Fruit fly (Drosophila melanogaster) whole organism, adult: ENCODE measurements around the gene Baldspot.

Source experiments
- CG11617 ChIP-seq: fragments of 200-800 bp; sonication (Bioruptor generic); optimal IDR thresholded peaks from 2 replicates; lab custom pipeline; 2017; ENCODE audit warnings: mild to moderate bottlenecking, missing biosample characterization, missing genetic modification reagents, missing genetic modification characterization
- CG12768 ChIP-seq: fragments of 200-800 bp; sonication (Bioruptor generic); optimal IDR thresholded peaks from 2 replicates; lab custom pipeline; 2017; ENCODE audit warnings: missing biosample characterization, missing genetic modification characterization, mild to moderate bottlenecking, moderate library complexity, missing genetic modification reagents
- CG14711 ChIP-seq: fragments of 200-800 bp; sonication (Bioruptor generic); optimal IDR thresholded peaks from 2 replicates; lab custom pipeline; 2018; ENCODE audit warnings: missing biosample characterization, mild to moderate bottlenecking, missing genetic modification characterization, moderate library complexity
- CG1620 ChIP-seq: fragments of 200-800 bp; sonication (Bioruptor generic); optimal IDR thresholded peaks from 2 replicates; lab custom pipeline; 2016; ENCODE audit warnings: missing biosample characterization, missing genetic modification characterization
- CG33017 ChIP-seq: fragments of 200-800 bp; sonication (Bioruptor generic); optimal IDR thresholded peaks from 2 replicates; lab custom pipeline; 2018; ENCODE audit warnings: missing biosample characterization, mild to moderate bottlenecking, missing genetic modification characterization, moderate library complexity
- CG5204 ChIP-seq: fragments of 200-800 bp; sonication (Bioruptor generic); optimal IDR thresholded peaks from 2 replicates; lab custom pipeline; 2016; ENCODE audit warnings: missing biosample characterization, missing genetic modification characterization
- CG7045 ChIP-seq: fragments of 200-800 bp; sonication (Bioruptor generic); optimal IDR thresholded peaks from 2 replicates; lab custom pipeline; 2017; ENCODE audit warnings: missing biosample characterization, mild to moderate bottlenecking, missing genetic modification characterization
- CG7101 ChIP-seq: fragments of 200-800 bp; sonication (Bioruptor generic); optimal IDR thresholded peaks from 2 replicates; lab custom pipeline; 2018; ENCODE audit warnings: missing biosample characterization, mild to moderate bottlenecking, missing genetic modification characterization, moderate library complexity
- Clk ChIP-seq: fragments of 200-800 bp; sonication (Bioruptor generic); optimal IDR thresholded peaks from 2 replicates; lab custom pipeline; 2017; ENCODE audit warnings: missing biosample characterization, missing genetic modification characterization
- Crg-1 ChIP-seq: fragments of 200-800 bp; sonication (Bioruptor generic); optimal IDR thresholded peaks from 2 replicates; lab custom pipeline; 2016; ENCODE audit warnings: missing biosample characterization, missing genetic modification characterization
- Hr96 ChIP-seq: fragments of 200-800 bp; sonication (Bioruptor generic); optimal IDR thresholded peaks from 2 replicates; lab custom pipeline; 2016; ENCODE audit warnings: missing biosample characterization, missing genetic modification characterization
- Mnt ChIP-seq: fragments of 200-800 bp; sonication (Bioruptor generic); optimal IDR thresholded peaks from 2 replicates; lab custom pipeline; 2016; ENCODE audit warnings: missing biosample characterization, mild to moderate bottlenecking, missing genetic modification characterization
- bab1 ChIP-seq: fragments of 200-800 bp; sonication (Bioruptor generic); optimal IDR thresholded peaks from 3 replicates; lab custom pipeline; 2019; ENCODE audit warnings: missing biosample characterization, mild to moderate bottlenecking, missing genetic modification characterization, moderate library complexity
- cic ChIP-seq: fragments of 200-800 bp; sonication (Bioruptor generic); optimal IDR thresholded peaks from 2 replicates; lab custom pipeline; 2017; ENCODE audit warnings: missing biosample characterization, mild to moderate bottlenecking, missing genetic modification characterization, moderate library complexity
- cnc ChIP-seq, 2 experiments: fragments of >200 bp; optimal IDR thresholded peaks; 2 replicates each; lab custom pipeline; 2017
- kay ChIP-seq: fragments of 200-800 bp; sonication (Bioruptor generic); peaks from one replicate; lab custom pipeline; 2016; ENCODE audit warnings: missing biosample characterization, missing genetic modification characterization, borderline replicate concordance
- ovo ChIP-seq: fragments of 200-800 bp; sonication (Bioruptor generic); optimal IDR thresholded peaks from 2 replicates; lab custom pipeline; 2016; ENCODE audit warnings: missing biosample characterization, missing genetic modification characterization
- pad ChIP-seq: fragments of 200-800 bp; sonication (Bioruptor generic); optimal IDR thresholded peaks from 3 replicates; lab custom pipeline; 2017; ENCODE audit warnings: missing biosample characterization, missing genetic modification characterization, mild to moderate bottlenecking, moderate library complexity, missing genetic modification reagents
- tj ChIP-seq: fragments of 200-800 bp; sonication (Bioruptor generic); optimal IDR thresholded peaks from 3 replicates; lab custom pipeline; 2017; ENCODE audit warnings: missing biosample characterization, mild to moderate bottlenecking, missing genetic modification characterization, moderate library complexity
- toe ChIP-seq: fragments of 200-800 bp; sonication (Bioruptor generic); optimal IDR thresholded peaks from 2 replicates; lab custom pipeline; 2016; ENCODE audit warnings: missing biosample characterization, missing genetic modification characterization

Gene Baldspot

DNA sequence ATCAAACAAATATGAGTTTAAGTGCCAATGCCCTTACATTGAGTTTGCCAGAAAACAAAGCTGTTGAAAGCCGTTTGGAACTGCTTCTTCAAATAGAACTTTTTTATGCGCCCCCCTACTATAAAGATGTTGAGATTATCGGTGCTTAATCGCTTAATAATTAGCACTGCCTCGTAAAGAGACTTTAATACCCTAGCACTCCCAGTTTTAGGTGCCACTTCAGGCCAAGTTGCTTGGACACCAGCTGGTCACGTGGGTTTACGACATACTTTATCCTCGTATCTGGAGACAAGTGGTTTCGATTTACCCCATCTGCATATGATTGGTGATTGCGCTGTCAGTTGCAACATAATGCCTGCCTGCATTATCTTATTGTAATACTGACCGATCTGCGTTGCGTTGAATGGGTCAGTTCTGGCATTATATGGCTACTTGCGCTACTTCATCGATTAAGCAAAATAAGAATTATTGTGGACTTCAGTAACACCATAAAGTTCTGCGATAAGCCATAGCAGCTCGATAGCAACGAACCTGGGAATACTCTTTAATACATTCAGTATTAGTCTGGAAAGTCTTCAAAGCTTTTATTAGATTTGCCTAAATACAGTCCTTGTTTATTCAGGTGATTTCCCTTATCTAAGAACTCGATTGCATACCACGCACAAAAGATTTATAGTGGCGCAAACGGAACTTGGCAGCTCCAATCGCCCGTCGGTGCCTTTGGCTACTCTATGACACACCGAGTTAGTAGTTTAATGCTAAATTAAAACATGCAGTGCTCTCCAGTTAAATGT, 9.7 kb upstream of the Baldspot start:
- TF ChIP-seq bab1 (GFP tag; lab: Kevin White, UChicago), result no peak
- TF ChIP-seq pad (GFP tag; lab: Kevin White, UChicago), result no peak
- TF ChIP-seq Mnt (GFP tag; lab: Kevin White, UChicago), result no peak
- TF ChIP-seq CG7101, result no peak
- no peak for TF ChIP-seq CG12768 (GFP tag; lab: Kevin White, UChicago)
- no peak for TF ChIP-seq tj (GFP tag; lab: Kevin White, UChicago)
- TF ChIP-seq toe, result no peak
- TF ChIP-seq Clk (GFP tag; lab: Kevin White, UChicago), result no peak
- TF ChIP-seq Hr96 (GFP tag; lab: Kevin White, UChicago), result no peak
- TF ChIP-seq CG14711 (tag; lab: Kevin White, UChicago), result no peak

DNA sequence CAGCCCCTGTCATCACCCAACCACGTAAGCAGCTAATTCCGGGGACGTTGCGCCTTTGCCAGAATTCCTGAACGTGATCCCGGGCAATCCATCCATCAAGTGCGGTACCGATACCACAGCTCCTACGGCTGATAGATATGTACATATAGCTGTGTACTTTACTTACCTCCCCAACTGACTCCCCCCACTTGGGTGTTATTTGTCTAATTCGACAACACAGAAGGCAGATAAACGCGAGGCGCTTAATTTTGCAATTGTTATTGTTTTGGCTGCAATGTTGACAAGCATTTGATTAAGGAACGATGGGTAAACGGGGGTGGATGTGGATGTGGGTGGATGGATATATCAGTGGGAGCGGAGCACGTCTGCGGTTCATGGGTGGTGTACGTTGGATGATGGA, 8.8 kb upstream of the Baldspot start:
- TF ChIP-seq CG7045 (GFP tag; lab: Kevin White, UChicago), result peak; percentile 40
- TF ChIP-seq CG1620, result peak; percentile 12
- no peak for TF ChIP-seq Mnt (GFP tag; lab: Kevin White, UChicago)
- TF ChIP-seq cnc (optimal IDR thresholded peaks at IDR 0.05; lab: Kevin White, UChicago), result no peak
- no peak for TF ChIP-seq CG11617 (GFP tag; lab: Kevin White, UChicago)
- peak; percentile 32 for TF ChIP-seq kay (GFP tag; lab: Kevin White, UChicago)
- no peak for TF ChIP-seq Hr96 (GFP tag; lab: Kevin White, UChicago)
- peak; percentile 25 for TF ChIP-seq CG7101
- TF ChIP-seq tj (GFP tag; lab: Kevin White, UChicago), result no peak
- peak; percentile 29 for TF ChIP-seq Crg-1
- TF ChIP-seq pad (GFP tag; lab: Kevin White, UChicago), result no peak
- TF ChIP-seq cic (GFP tag; lab: Kevin White, UChicago), result peak; percentile 46
- no peak for TF ChIP-seq bab1 (GFP tag; lab: Kevin White, UChicago)
- TF ChIP-seq CG14711 (tag; lab: Kevin White, UChicago), result no peak
- TF ChIP-seq toe, result no peak
- TF ChIP-seq CG12768 (GFP tag; lab: Kevin White, UChicago), result peak; percentile 40

dm6 chr3L:16668797-16669196, 7.4 kb upstream of the Baldspot start:
- no peak for TF ChIP-seq toe
- TF ChIP-seq CG7045 (GFP tag; lab: Kevin White, UChicago), result no peak
- no peak for TF ChIP-seq kay (GFP tag; lab: Kevin White, UChicago)
- TF ChIP-seq Crg-1, result no peak
- TF ChIP-seq CG1620, result no peak
- no peak for TF ChIP-seq ovo (GFP tag; lab: Kevin White, UChicago)
- TF ChIP-seq CG7101, result no peak
- TF ChIP-seq tj (GFP tag; lab: Kevin White, UChicago), result no peak
- TF ChIP-seq CG5204 (GFP tag; lab: Kevin White, UChicago), result no peak
- no peak for TF ChIP-seq bab1 (GFP tag; lab: Kevin White, UChicago)
- no peak for TF ChIP-seq CG14711 (tag; lab: Kevin White, UChicago)

DNA sequence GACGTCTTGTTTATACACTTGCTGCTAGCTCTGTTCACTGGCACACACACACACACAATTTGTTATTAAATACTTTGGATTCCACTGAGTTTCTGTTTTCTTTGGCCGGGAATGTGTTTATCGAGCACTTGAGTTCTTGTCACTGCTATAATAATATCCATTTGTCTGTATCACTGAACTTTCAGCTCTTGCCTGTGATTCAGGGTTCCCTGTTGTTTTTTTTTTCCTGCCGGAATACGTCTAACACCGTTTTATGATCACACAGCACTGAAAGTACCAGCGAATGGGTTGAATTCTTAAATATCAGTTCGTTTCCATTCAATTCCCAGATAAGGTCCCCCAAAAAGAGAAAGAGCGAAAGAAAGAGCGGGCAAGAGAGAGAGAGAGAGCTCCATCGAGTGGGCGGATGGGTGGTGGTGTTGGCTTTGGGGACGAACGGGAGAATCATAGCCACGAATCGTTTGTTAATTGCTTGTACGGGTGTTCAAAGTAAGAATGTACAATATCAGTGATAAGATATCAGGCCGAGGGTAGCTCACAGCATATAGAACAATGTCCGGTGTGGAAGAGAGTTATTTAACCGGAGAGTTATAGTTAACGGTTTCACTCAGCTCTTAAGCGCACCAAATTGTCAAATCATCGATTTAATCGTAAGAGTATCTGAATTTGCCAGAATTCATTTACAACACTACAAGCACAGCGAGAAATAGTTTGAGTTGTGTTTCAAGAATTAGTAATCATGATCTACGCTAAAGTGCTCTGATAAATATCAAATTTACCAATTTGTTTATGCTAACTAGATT, 6.4 kb upstream of the Baldspot start, which contains the start of gene Galphaf:
Galphaf (minus strand) TSS at position 272 of the 803 bp plus-strand sequence.
- peak; percentile 3 for TF ChIP-seq CG12768 (GFP tag; lab: Kevin White, UChicago)
- TF ChIP-seq CG33017 (tag; lab: Kevin White, UChicago), result peak; percentile 16
- no peak for TF ChIP-seq CG7045 (GFP tag; lab: Kevin White, UChicago)
- peak; percentile 1 for TF ChIP-seq CG5204 (GFP tag; lab: Kevin White, UChicago)
- peak; percentile 37 for TF ChIP-seq cic (GFP tag; lab: Kevin White, UChicago)
- TF ChIP-seq CG11617 (GFP tag; lab: Kevin White, UChicago), result no peak
- peak; percentile 40 for TF ChIP-seq kay (GFP tag; lab: Kevin White, UChicago)

- TF ChIP-seq kay (GFP tag; lab: Kevin White, UChicago) (peak; percentile 27), CG5204 (GFP tag; lab: Kevin White, UChicago) (no peak)
Observed at dm6 chr3L:16666429-16667005, 5.1 kb upstream of the Baldspot start.

DNA sequence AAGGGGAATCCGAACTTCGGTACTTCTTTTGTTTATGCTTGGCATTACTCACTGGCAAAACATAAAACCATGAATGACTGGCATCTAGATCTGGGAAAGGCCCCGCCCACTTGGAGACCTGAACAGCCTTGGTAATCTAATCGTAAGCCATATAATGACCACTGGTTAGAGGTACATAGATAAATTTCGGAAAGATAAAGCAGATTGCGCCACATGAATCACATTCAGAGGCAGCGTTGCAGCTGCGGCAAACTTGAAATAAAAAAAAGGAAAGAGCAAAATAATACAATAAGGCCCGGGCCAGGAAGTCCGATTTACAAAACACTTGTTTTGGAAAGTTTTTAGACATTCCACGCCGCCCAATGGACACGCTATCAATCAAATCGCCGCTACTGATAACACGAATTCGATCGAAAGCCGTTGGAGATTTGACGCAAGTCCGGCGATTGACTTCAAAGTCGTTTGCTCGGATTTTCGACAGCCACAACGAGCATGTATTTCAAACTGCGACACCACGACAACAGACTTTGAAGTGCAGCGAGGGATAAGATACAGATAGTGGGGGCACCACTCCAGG, 2.8 kb upstream of the Baldspot start:
- TF ChIP-seq CG7101 (no peak), Crg-1 (no peak), tj (GFP tag; lab: Kevin White, UChicago) (no peak), Mnt (GFP tag; lab: Kevin White, UChicago) (no peak), kay (GFP tag; lab: Kevin White, UChicago) (no peak), CG5204 (GFP tag; lab: Kevin White, UChicago) (no peak), Clk (GFP tag; lab: Kevin White, UChicago) (no peak), toe (no peak), cic (GFP tag; lab: Kevin White, UChicago) (no peak), CG12768 (GFP tag; lab: Kevin White, UChicago) (no peak), pad (GFP tag; lab: Kevin White, UChicago) (no peak), bab1 (GFP tag; lab: Kevin White, UChicago) (no peak)
